Fruit fly (Drosophila melanogaster): ENCODE measurements around the gene CG33912.

The CG33912 gene

DNA sequence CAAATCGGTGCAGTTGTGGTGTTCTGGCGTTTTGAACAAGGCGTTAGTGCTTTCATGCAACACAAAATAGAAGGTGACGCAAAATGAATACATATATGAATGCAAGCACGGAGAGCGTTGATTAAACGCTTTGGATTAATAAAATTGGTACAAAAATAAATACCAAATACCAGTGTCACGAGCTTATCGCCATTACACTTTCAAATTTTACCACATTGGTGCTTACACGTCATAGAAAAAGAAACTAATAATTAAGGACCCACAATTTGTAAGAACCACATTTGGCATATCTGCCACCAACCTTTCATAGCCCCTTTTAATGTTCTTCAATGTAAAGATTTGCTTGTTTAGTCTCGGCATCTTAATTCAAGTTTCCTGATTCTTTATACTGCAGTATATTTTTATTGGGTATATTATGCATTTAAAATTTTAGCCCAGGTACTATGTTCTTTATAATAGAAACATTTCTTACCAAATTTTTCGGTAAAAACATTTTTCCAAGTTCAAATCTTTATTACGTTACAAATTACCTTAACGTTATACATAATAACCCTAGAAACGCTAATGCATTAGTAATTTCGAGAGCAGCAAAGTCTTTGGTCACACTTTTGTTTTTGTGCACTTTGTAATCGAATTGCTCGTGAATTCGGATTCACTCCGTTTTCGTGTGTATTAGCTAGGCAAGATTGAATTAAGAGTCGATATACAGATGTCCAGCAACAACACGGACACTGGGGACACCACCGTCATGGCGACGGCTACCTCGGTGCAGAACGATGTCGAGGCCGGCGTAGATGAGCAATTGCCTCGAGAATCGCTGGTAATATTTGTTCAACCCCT, 23.0 kb upstream of the CG33912 start, which contains the start of the genes Pex16 and Pex14 (continued):
- peak; percentile 90 for TF ChIP-seq row (GFP tag; IDR thresholded peaks at IDR 0.05)
- peak; percentile 47; the same call in 1 of the 2 replicates for TF ChIP-seq GATAe (GFP tag; conservative IDR thresholded peaks at IDR 0.05)
- peak; percentile 66 for TF ChIP-seq CG34422 (GFP tag; IDR thresholded peaks at IDR 0.05)
- peak; percentile 88 for TF ChIP-seq Xbp1 (GFP tag; optimal IDR thresholded peaks at IDR 0.05)
- TF ChIP-seq Max (GFP tag; optimal IDR thresholded peaks at IDR 0.05): peak; percentile 53
- TF ChIP-seq CG2712 (tag; optimal IDR thresholded peaks at IDR 0.05): peak; percentile 68
- TF ChIP-seq Stat92E (GFP tag; optimal IDR thresholded peaks at IDR 0.05): no peak
- peak in 1 of 2 experiments; percentile 0 for TF ChIP-seq insv (GFP tag; optimal IDR thresholded peaks at IDR 0.05)
- TF ChIP-seq CG2889 (GFP tag; IDR thresholded peaks at IDR 0.05): peak; percentile 81
- no peak for TF ChIP-seq nom (GFP tag; optimal IDR thresholded peaks at IDR 0.05)
- peak; percentile 85 for TF ChIP-seq Rfx (GFP tag; IDR thresholded peaks at IDR 0.05)
- no peak for TF ChIP-seq fd64A (GFP tag; optimal IDR thresholded peaks at IDR 0.05)
- TF ChIP-seq kah (GFP tag; optimal IDR thresholded peaks at IDR 0.05): no peak
- TF ChIP-seq Sin3A (optimal IDR thresholded peaks at IDR 0.05): no peak
- no peak for TF ChIP-seq ham (GFP tag; IDR thresholded peaks at IDR 0.05)
- no peak for TF ChIP-seq ac (GFP tag; optimal IDR thresholded peaks at IDR 0.05)
- no peak for TF ChIP-seq usp (GFP tag; optimal IDR thresholded peaks at IDR 0.05)
- TF ChIP-seq Hand (GFP tag; optimal IDR thresholded peaks at IDR 0.05): no peak
- TF ChIP-seq sug (tag; optimal IDR thresholded peaks at IDR 0.05): peak; percentile 53
- TF ChIP-seq odd (GFP tag; optimal IDR thresholded peaks at IDR 0.05): peak; percentile 27
- no peak for TF ChIP-seq CG8388 (GFP tag; optimal IDR thresholded peaks at IDR 0.05)
- TF ChIP-seq tap (tag; optimal IDR thresholded peaks at IDR 0.05): no peak
- peak; percentile 15 for TF ChIP-seq Fer1 (GFP tag; optimal IDR thresholded peaks at IDR 0.05)
- TF ChIP-seq CG1233 (GFP tag; optimal IDR thresholded peaks at IDR 0.05): peak; percentile 57
- no peak for TF ChIP-seq zen2 (GFP tag; IDR thresholded peaks at IDR 0.05; ENCODE audit: partially characterized antibody)
- TF ChIP-seq hb (GFP tag; IDR thresholded peaks at IDR 0.05; ENCODE audit: partially characterized antibody): no peak
- TF ChIP-seq CG3995 (GFP tag; optimal IDR thresholded peaks at IDR 0.05): peak; percentile 42
- no peak for TF ChIP-seq CG15011 (GFP tag; optimal IDR thresholded peaks at IDR 0.05)
- peak; percentile 42 for TF ChIP-seq CG12104 (GFP tag; optimal IDR thresholded peaks at IDR 0.05)
- no peak for TF ChIP-seq salm (tag; optimal IDR thresholded peaks at IDR 0.05)
- TF ChIP-seq CG13287 (GFP tag; IDR thresholded peaks at IDR 0.05; ENCODE audit: partially characterized antibody): no peak
- peak; percentile 65 for TF ChIP-seq Dad (GFP tag; optimal IDR thresholded peaks at IDR 0.05)
- TF ChIP-seq CG14965 (GFP tag; optimal IDR thresholded peaks at IDR 0.05; ENCODE audit: borderline replicate concordance): no peak
- TF ChIP-seq CrebB (tag; optimal IDR thresholded peaks at IDR 0.05): no peak
- peak; percentile 59 for TF ChIP-seq Oli (tag; optimal IDR thresholded peaks at IDR 0.05)
- TF ChIP-seq bigmax (GFP tag; optimal IDR thresholded peaks at IDR 0.05): no peak
- TF ChIP-seq NC2α (GFP tag; optimal IDR thresholded peaks at IDR 0.05): peak; percentile 63
- peak; percentile 42 for TF ChIP-seq twi (tag; optimal IDR thresholded peaks at IDR 0.05)
- peak; percentile 48; the same call in 1 of the 2 replicates for TF ChIP-seq CG11696 (GFP tag; IDR thresholded peaks at IDR 0.05)
- TF ChIP-seq mam (GFP tag; optimal IDR thresholded peaks at IDR 0.05): peak; percentile 87
- peak; percentile 72 for TF ChIP-seq CG17328 (GFP tag; IDR thresholded peaks at IDR 0.05)
- TF ChIP-seq btn (GFP tag; optimal IDR thresholded peaks at IDR 0.05): peak; percentile 45
- peak; percentile 2 for TF ChIP-seq CG31365 (tag; optimal IDR thresholded peaks at IDR 0.05)
- TF ChIP-seq org-1 (GFP tag; optimal IDR thresholded peaks at IDR 0.05): no peak
- 0 out of 2 replicates have a peak, but pooled peaks have one; percentile 13 for TF ChIP-seq unc-4 (GFP tag; IDR thresholded peaks at IDR 0.05; ENCODE audit: partially characterized antibody)
- peak; percentile 30 for TF ChIP-seq CG11723 (GFP tag; optimal IDR thresholded peaks at IDR 0.05)
- TF ChIP-seq Ada2b (GFP tag; IDR thresholded peaks at IDR 0.05): peak; percentile 72
- peak; percentile 47 for TF ChIP-seq CG9797 (GFP tag; optimal IDR thresholded peaks at IDR 0.05)
- TF ChIP-seq otp (GFP tag; IDR thresholded peaks at IDR 0.05): no peak

All from whole organism, embryonic.